Worm (Caenorhabditis elegans): ENCODE data around the gene C47G2.3.

C47G2.3 gene

DNA sequence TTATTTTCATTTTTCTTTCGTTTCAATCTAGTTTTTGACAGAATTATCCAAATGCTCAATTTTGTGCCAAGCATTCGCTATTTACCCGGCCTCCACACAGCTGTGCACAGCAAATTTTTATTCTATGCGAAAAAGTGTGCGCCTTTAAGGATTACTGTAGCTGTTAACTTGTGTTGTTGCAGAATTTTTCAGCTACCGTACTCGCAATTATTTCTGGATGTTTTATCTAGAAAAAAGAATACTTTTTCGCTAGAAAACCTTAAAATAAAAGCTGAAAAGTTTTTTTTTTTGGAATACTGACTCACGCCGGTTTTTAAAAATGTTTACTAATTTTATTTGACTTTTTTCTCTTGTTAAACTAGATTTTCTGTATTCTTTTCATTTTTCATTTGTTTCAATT, 48.5 kb downstream of the C47G2.3 start (continued):
- TF ChIP-seq B0019.2 (GFP tag; conservative IDR thresholded peaks at IDR 0.05): peak; percentile 99
- TF ChIP-seq F49E8.2 (tag; optimal IDR thresholded peaks at IDR 0.05; ENCODE audit: insufficient read depth): peak; percentile 46
- TF ChIP-seq ceh-100 (GFP tag; IDR thresholded peaks at IDR 0.05): no peak
- TF ChIP-seq nhr-90 (tag; optimal IDR thresholded peaks at IDR 0.05): no peak
- TF ChIP-seq Y53F4B.3 (GFP tag; IDR thresholded peaks at IDR 0.05): no peak
- no peak for TF ChIP-seq tlf-1 (GFP tag; optimal IDR thresholded peaks at IDR 0.05)
- no peak for TF ChIP-seq cebp-2 (GFP tag; IDR thresholded peaks at IDR 0.05)
- peak; percentile 56 for TF ChIP-seq F33H1.4 (GFP tag; IDR thresholded peaks at IDR 0.05)
- TF ChIP-seq efl-1 (GFP tag; optimal IDR thresholded peaks at IDR 0.05): no peak
- no peak for TF ChIP-seq unc-130 (GFP tag; optimal IDR thresholded peaks at IDR 0.05)
- no peak for TF ChIP-seq egl-44 (GFP tag; IDR thresholded peaks at IDR 0.05)

DNA sequence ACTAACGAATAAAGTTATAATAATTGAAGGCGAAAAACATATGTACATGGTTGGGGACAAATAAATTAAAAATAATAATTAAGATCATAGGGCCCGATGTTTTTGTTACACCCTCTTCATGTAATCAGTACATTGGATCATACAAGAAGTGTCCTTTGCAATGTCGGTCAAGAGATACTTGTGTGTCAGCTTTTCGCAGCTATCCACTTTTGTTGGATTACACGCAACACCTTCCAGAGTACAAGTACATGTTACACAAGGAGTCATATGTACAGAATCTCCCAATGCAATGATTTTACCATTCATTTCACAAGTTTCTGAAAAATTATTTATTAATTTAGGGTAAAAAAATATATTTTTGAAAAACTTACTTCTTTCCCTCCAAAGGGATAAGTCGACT, 49.0 kb downstream of the C47G2.3 start:
- TF ChIP-seq snpc-1.3 (tag; optimal IDR thresholded peaks at IDR 0.05; ENCODE audit: insufficient read depth) (no peak), attf-3 (GFP tag; conservative IDR thresholded peaks at IDR 0.05) (no peak), hmg-1.2 (GFP tag; IDR thresholded peaks at IDR 0.05) (no peak), attf-6 (GFP tag; IDR thresholded peaks at IDR 0.05) (no peak), nhr-27 (tag; optimal IDR thresholded peaks at IDR 0.05) (no peak), ZK185.1 (tag; optimal IDR thresholded peaks at IDR 0.05; ENCODE audit: poor library complexity, severe bottlenecking) (no peak)

DNA sequence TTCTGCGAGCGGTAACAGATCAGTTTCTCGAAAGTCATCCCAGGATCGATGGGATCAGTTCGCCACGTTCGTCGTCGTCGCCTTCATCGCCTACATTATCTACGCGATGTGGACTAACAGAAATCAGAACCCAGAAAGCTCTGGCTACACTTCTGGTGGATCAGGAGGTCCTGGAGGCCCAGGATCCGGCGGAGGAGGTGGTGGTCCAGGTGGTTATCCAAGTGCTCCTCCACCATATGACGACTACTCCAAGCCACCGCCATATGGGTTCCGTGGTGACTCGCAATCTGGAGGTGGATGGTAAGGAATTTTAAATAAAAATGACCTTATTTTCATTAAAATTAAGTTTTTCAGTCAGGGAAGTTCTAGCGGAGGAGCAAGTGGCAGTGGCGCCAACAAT, 49.7 kb downstream of the C47G2.3 start:
- no peak for TF ChIP-seq nfya-1 (tag; optimal IDR thresholded peaks at IDR 0.05; ENCODE audit: borderline replicate concordance, insufficient read depth)
- peak; percentile 52 for TF ChIP-seq zfh-2 (GFP tag; conservative IDR thresholded peaks at IDR 0.05)
- TF ChIP-seq dox-1 (GFP tag; IDR thresholded peaks at IDR 0.05): 0 out of 2 replicates have a peak, but pooled peaks have one; percentile 24
- TF ChIP-seq gei-17 (GFP tag; optimal IDR thresholded peaks at IDR 0.05): no peak

DNA sequence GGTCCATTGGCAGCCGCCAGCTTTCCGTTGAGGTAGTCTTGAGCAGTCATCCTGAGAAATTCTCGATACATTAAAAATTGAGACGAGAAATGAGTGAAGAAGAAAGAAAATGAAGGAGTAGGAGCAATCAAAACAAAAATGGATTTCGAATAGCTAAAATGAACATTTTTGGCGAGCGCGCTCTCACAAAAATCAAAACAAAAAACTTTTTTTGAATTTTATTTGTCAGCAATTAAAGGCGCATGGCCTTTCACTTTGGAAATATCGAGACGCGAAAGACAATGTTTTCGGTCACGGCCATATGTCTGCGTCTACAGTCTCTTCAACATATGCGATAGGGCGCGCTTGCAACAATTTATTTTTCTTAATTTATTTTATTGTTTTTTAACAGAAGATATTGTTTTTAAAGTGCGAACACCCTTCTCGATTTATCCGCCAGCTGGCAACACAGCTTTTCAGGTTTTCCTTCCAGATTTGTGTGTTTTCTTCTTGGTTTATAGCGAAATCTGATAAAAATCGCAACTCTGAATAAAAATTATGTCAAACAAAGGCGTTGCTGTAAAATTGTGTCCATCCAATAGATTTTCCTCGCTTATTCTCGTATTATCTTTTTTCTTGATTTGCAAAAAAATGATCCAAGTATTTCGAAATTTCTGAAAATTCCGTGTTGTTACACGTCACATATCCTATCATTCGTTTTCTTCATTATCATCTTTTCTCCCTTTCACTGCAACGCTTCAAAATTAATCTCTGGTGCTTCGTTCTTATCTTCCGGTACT, 50.9 kb downstream of the C47G2.3 start, which contains the start of the genes rpn-9 and T06D8.9:
TSS of gene rpn-9 (minus strand) at position 51 of the 779 bp plus-strand sequence.
TSS of gene T06D8.9 (plus strand) at position 729 of the 779 bp plus-strand sequence.
- TF ChIP-seq attf-5 (GFP tag; optimal IDR thresholded peaks at IDR 0.05): peak; percentile 96
- no peak for TF ChIP-seq ztf-26 (tag; optimal IDR thresholded peaks at IDR 0.05)
- peak; percentile 48 for TF ChIP-seq snpc-3.4 (tag; optimal IDR thresholded peaks at IDR 0.05)
- peak; percentile 20; the same call in 1 of the 2 replicates for TF ChIP-seq nfyb-1 (GFP tag; IDR thresholded peaks at IDR 0.05)
- TF ChIP-seq sdz-38 (tag; optimal IDR thresholded peaks at IDR 0.05): no peak
- peak; percentile 28; the same call in 1 of the 2 replicates for TF ChIP-seq B0336.3 (GFP tag; IDR thresholded peaks at IDR 0.05)
- peak; percentile 18 for TF ChIP-seq madf-10 (tag; optimal IDR thresholded peaks at IDR 0.05)
- peak; percentile 76 for TF ChIP-seq rcor-1 (GFP tag; IDR thresholded peaks at IDR 0.05)
- peak; percentile 62; the same call in 1 of the 2 replicates for TF ChIP-seq ceh-100 (GFP tag; IDR thresholded peaks at IDR 0.05)
- TF ChIP-seq gei-17 (GFP tag; optimal IDR thresholded peaks at IDR 0.05): no peak
- no peak for TF ChIP-seq bed-1 (GFP tag; IDR thresholded peaks at IDR 0.05)
- no peak for TF ChIP-seq hlh-26 (GFP tag; conservative IDR thresholded peaks at IDR 0.05)
- no peak for TF ChIP-seq dpff-1 (tag; optimal IDR thresholded peaks at IDR 0.05)
- TF ChIP-seq ztf-6 (GFP tag; IDR thresholded peaks at IDR 0.05): no peak
- TF ChIP-seq lin-26 (GFP tag; IDR thresholded peaks at IDR 0.05): no peak
- TF ChIP-seq unc-62 (GFP tag; optimal IDR thresholded peaks at IDR 0.05): no peak
- TF ChIP-seq rec-8 (tag; optimal IDR thresholded peaks at IDR 0.05): no peak
- peak; percentile 45; the same call in 1 of the 2 replicates for TF ChIP-seq Y67H2A.10 (GFP tag; conservative IDR thresholded peaks at IDR 0.05)
- 0 out of 2 replicates have a peak, but pooled peaks have one; percentile 20 for TF ChIP-seq let-526 (GFP tag; IDR thresholded peaks at IDR 0.05)
- no peak for TF ChIP-seq F39B2.1 (GFP tag; IDR thresholded peaks at IDR 0.05)
- peak; percentile 89 for TF ChIP-seq D2030.7 (GFP tag; IDR thresholded peaks at IDR 0.05)
- peak; percentile 82 for TF ChIP-seq snpc-1.3 (tag; optimal IDR thresholded peaks at IDR 0.05; ENCODE audit: insufficient read depth)
- TF ChIP-seq pha-4 (tag; optimal IDR thresholded peaks at IDR 0.05): no peak
- TF ChIP-seq atf-7 (tag; optimal IDR thresholded peaks at IDR 0.05): no peak
- TF ChIP-seq dox-1 (GFP tag; IDR thresholded peaks at IDR 0.05): peak; percentile 88

Data from whole organism, young adult.